Worm (Caenorhabditis elegans) whole organism, mixed stage, embryonic: Measurements from ENCODE around the gene R07H5.16.

Experiments used
- ham-2 ChIP-seq: fragments of 200-800 bp; sonication (Bioruptor generic); optimal IDR thresholded peaks from 2 replicates; lab custom pipeline; 2018; ENCODE audit warnings: mild to moderate bottlenecking, missing genetic modification characterization, missing compliant biosample characterization
- lin-13 ChIP-seq: fragments of 150-350 bp; optimal IDR thresholded peaks from 2 replicates; lab custom pipeline; 2014; ENCODE audit warnings: missing biosample characterization, missing genetic modification characterization
- lsy-2 ChIP-seq: fragments of 150-350 bp; optimal IDR thresholded peaks from 2 replicates; lab custom pipeline; 2014; ENCODE audit warnings: missing biosample characterization, missing genetic modification characterization
- mab-5 ChIP-seq: fragments of 150-350 bp; optimal IDR thresholded peaks from 2 replicates; lab custom pipeline; 2014; ENCODE audit warnings: missing biosample characterization, missing genetic modification characterization
- nhr-237 ChIP-seq: fragments of 150-350 bp; optimal IDR thresholded peaks from 2 replicates; lab custom pipeline; 2014; ENCODE audit warnings: missing biosample characterization, missing genetic modification characterization
- unc-39 ChIP-seq: fragments of 150-350 bp; optimal IDR thresholded peaks from 2 replicates; lab custom pipeline; 2014; ENCODE audit warnings: missing biosample characterization, missing genetic modification characterization

DNA sequence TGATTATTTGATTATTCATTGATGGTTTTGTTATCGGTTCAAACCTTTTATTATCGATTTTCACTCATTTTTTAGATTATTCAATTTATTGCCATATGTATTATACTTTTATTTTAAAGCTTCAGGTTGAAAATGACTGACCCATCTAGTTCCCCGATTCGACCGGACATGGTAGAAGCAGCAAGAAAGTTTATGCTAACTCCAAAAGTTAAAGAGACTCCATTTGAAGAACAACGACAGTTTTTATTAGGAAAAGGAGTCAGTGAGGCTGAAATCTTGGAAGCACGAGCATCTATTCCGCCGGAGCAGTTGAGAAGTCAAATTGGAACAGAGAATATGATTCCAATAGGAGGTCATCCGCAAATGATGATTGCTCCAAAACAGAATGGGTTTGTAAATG lies 16.1 kb upstream of the R07H5.16 start, which contains the start of gene prx-14:
- no peak for TF ChIP-seq lsy-2 (tag; lab: Kevin White, UChicago)
- TF ChIP-seq unc-39 (tag; lab: Kevin White, UChicago), result no peak
- TF ChIP-seq ham-2 (GFP tag; lab: Kevin White, UChicago), result no peak
- no peak for TF ChIP-seq nhr-237 (tag; lab: Kevin White, UChicago)
- no peak for TF ChIP-seq mab-5
- TF ChIP-seq lin-13 (tag; lab: Kevin White, UChicago), result no peak
